Worm (Caenorhabditis elegans): ENCODE results near the gene fbxa-26.

DNA sequence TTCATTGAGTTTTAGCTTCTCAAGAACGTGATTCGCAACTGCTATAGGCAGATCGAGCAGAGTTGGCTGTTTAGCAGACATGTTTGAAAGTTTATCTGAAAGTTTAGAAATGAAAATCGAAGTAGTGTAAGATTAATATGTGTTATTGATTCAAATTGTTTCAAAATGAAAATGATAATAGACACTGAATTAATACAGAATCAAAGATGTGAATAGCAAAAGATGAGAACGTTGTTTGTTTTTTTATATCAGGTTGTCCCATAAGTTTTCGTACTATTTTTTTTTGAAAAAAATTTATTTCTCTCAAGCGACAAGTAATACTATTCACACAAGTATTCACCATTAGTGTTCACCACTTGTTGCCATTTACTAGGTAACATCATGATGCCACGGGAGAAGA, 49.2 kb downstream of the fbxa-26 start, which contains the start of gene fbxa-36:
- TF ChIP-seq flt-1 (GFP tag; IDR thresholded peaks at IDR 0.05), result no peak
- no peak for TF ChIP-seq tab-1 (GFP tag; IDR thresholded peaks at IDR 0.05)
- no peak for TF ChIP-seq ref-1 (GFP tag; conservative IDR thresholded peaks at IDR 0.05)
